Worm (Caenorhabditis elegans): Measurements from ENCODE around the gene Y53F4B.27.

ce11 chrII:15135886-15136285, 9.8 kb upstream of the Y53F4B.27 start, which contains the start of gene Y53F4B.25:
- TF ChIP-seq egl-27 (tag; optimal IDR thresholded peaks at IDR 0.05) (no peak), nhr-12 (tag; optimal IDR thresholded peaks at IDR 0.05) (no peak), ceh-16 (tag; optimal IDR thresholded peaks at IDR 0.05) (no peak), nhr-129 (tag; optimal IDR thresholded peaks at IDR 0.05) (no peak)

Measured in whole organism, L2 larva.